Worm (Caenorhabditis elegans) whole organism, L3 larva: Measurements from ENCODE around the gene R11D1.7.

Experiments used
- ama-1 ChIP-seq: fragments of 150-350 bp; optimal IDR thresholded peaks from 2 replicates; lab custom pipeline; 2018
- nhr-28 ChIP-seq: fragments of 150-350 bp; optimal IDR thresholded peaks from 2 replicates; lab custom pipeline; 2014; ENCODE audit warnings: missing biosample characterization, missing genetic modification characterization

ce11 chrV:12728062-12728665, 8.4 kb downstream of the R11D1.7 start, which contains the start of the genes rpl-28 and mrpl-49:
- TF ChIP-seq ama-1: peak; percentile 4
- no peak for TF ChIP-seq nhr-28 (tag; lab: Kevin White, UChicago)
